Worm (Caenorhabditis elegans): ENCODE measurements around the gene C49C8.3.

DNA sequence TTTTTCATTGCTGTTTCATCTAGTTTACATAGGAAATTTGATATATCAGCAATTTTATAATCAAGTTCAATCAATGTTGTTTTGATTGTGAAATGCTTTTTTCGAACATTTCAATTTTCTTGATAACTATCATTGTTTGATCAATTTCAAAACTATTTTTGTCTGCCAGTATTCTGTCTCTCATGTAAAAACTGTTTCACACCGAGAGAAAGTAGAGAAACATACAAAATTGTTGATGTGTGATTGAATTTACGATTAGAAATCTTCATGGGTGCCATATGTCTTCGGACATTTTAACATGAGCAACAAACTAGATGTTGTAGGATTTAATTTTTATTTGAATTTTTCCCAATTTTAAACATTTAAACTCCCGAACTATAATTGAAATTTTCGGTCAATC is 6.2 kb downstream of the C49C8.3 start, which contains the start of gene C49C8.2:
- TF ChIP-seq dve-1 (tag; optimal IDR thresholded peaks at IDR 0.05) (no peak), ceh-24 (tag; optimal IDR thresholded peaks at IDR 0.05) (no peak), Y22D7AL.16 (tag; optimal IDR thresholded peaks at IDR 0.05) (no peak), pha-2 (tag; optimal IDR thresholded peaks at IDR 0.05) (no peak), F13H6.1 (tag; optimal IDR thresholded peaks at IDR 0.05) (no peak)

Data from whole organism, late embryonic.